Fruit fly (Drosophila melanogaster) whole organism, embryonic: ENCODE measurements around the gene mino.

Source experiments
- Atf6 ChIP-seq: fragments of 200-800 bp; sonication (Bioruptor generic); IDR thresholded peaks from 2 replicates; pipeline ENCODE4 v1.3.6; 2022; ENCODE audit warnings: missing biosample characterization, missing genetic modification characterization
- Bgb ChIP-seq: fragments of 200-800 bp; sonication (Bioruptor generic); IDR thresholded peaks from 2 replicates; pipeline ENCODE4 v1.3.6; 2022; ENCODE audit warnings: missing biosample characterization, missing genetic modification characterization; ENCODE audit not compliant: partially characterized antibody
- Blimp-1 ChIP-seq: fragments of 200-800 bp; sonication (Bioruptor generic); optimal IDR thresholded peaks from 3 replicates; lab custom pipeline; 2018; ENCODE audit warnings: missing biosample characterization, missing genetic modification characterization, mild to moderate bottlenecking, moderate library complexity, missing genetic modification reagents
- C15 ChIP-seq: fragments of 200-800 bp; sonication (Bioruptor generic); IDR thresholded peaks from 3 replicates; pipeline ENCODE4 v1.3.6; 2022; ENCODE audit warnings: missing biosample characterization, missing genetic modification characterization
- CG10321 ChIP-seq: fragments of 200-800 bp; sonication (Bioruptor generic); IDR thresholded peaks from 2 replicates; pipeline ENCODE4 v1.3.6; 2022; ENCODE audit warnings: missing biosample characterization, missing genetic modification characterization
- CG11504 ChIP-seq: fragments of 200-800 bp; sonication (Bioruptor generic); optimal IDR thresholded peaks from 3 replicates; lab custom pipeline; 2019; ENCODE audit warnings: missing biosample characterization, mild to moderate bottlenecking, missing genetic modification characterization, moderate library complexity
- CG12744 ChIP-seq: fragments of 200-800 bp; sonication (Bioruptor generic); optimal IDR thresholded peaks from 2 replicates; lab custom pipeline; 2016; ENCODE audit warnings: missing biosample characterization, missing genetic modification characterization
- CG12769 ChIP-seq: fragments of 200-800 bp; sonication (Bioruptor generic); optimal IDR thresholded peaks from 2 replicates; lab custom pipeline; 2019; ENCODE audit warnings: missing biosample characterization, mild to moderate bottlenecking, missing genetic modification characterization, moderate library complexity
- CG13123 ChIP-seq: fragments of 200-800 bp; sonication (Bioruptor generic); optimal IDR thresholded peaks from 2 replicates; lab custom pipeline; 2016; ENCODE audit warnings: missing biosample characterization, missing genetic modification characterization
- CG14050 ChIP-seq: fragments of 200-800 bp; sonication (Bioruptor generic); IDR thresholded peaks from 3 replicates; pipeline ENCODE4 v1.3.6; 2022; ENCODE audit warnings: missing biosample characterization, missing genetic modification characterization
- CG14441 ChIP-seq: fragments of 200-800 bp; sonication (Bioruptor generic); IDR thresholded peaks from 2 replicates; pipeline ENCODE4 v1.3.6; 2022; ENCODE audit warnings: missing biosample characterization, missing genetic modification characterization
- CG1647 ChIP-seq: fragments of 200-800 bp; sonication (Bioruptor generic); optimal IDR thresholded peaks from 3 replicates; lab custom pipeline; 2016; ENCODE audit warnings: missing biosample characterization, missing genetic modification characterization
- CG16815 ChIP-seq: fragments of 200-800 bp; sonication (Bioruptor generic); optimal IDR thresholded peaks from 3 replicates; lab custom pipeline; 2017; ENCODE audit warnings: missing biosample characterization, mild to moderate bottlenecking, missing genetic modification characterization
- CG18011 ChIP-seq: fragments of 200-800 bp; sonication (Bioruptor generic); optimal IDR thresholded peaks from 2 replicates; lab custom pipeline; 2017; ENCODE audit warnings: missing biosample characterization, missing genetic modification characterization, mild to moderate bottlenecking, moderate library complexity, missing genotype
- CG31224 ChIP-seq: fragments of 200-800 bp; sonication (Bioruptor generic); IDR thresholded peaks from 2 replicates; pipeline ENCODE4 v1.3.6; 2022; ENCODE audit warnings: missing biosample characterization, missing genetic modification characterization
- CG3163 ChIP-seq: fragments of 200-800 bp; sonication (Bioruptor generic); optimal IDR thresholded peaks from 3 replicates; lab custom pipeline; 2016; ENCODE audit warnings: missing biosample characterization, missing genetic modification characterization
- CG34224 ChIP-seq: fragments of 200-800 bp; sonication (Bioruptor generic); IDR thresholded peaks from 3 replicates; pipeline ENCODE4 v1.3.6; 2022; ENCODE audit warnings: missing biosample characterization, missing genetic modification characterization; ENCODE audit not compliant: partially characterized antibody
- CG34376 ChIP-seq: fragments of 200-800 bp; sonication (Bioruptor generic); optimal IDR thresholded peaks from 2 replicates; lab custom pipeline; 2018; ENCODE audit warnings: missing biosample characterization, mild to moderate bottlenecking, missing genetic modification characterization
- CG4328 ChIP-seq: fragments of 200-800 bp; sonication (Bioruptor generic); optimal IDR thresholded peaks from 3 replicates; lab custom pipeline; 2017; ENCODE audit warnings: missing biosample characterization, missing genetic modification reagents, missing genetic modification characterization
- CG8290 ChIP-seq, 3 experiments: fragments of 200-800 bp; sonication (Bioruptor generic); optimal IDR thresholded peaks; 2 replicates each; lab custom pipeline; 2016 to 2019; ENCODE audit warnings: missing biosample characterization in 3 of 3, missing genetic modification characterization in 3 of 3, mild to moderate bottlenecking in 2 of 3, moderate library complexity in 1 of 3
- CG8944 ChIP-seq: fragments of 200-800 bp; sonication (Bioruptor generic); optimal IDR thresholded peaks from 3 replicates; lab custom pipeline; 2016; ENCODE audit warnings: missing biosample characterization, missing genetic modification characterization
- CG9215 ChIP-seq: fragments of 200-800 bp; sonication (Bioruptor generic); IDR thresholded peaks from 2 replicates; pipeline ENCODE4 v1.3.6; 2022; ENCODE audit warnings: missing biosample characterization, missing genetic modification characterization
- CG9876 ChIP-seq: fragments of 200-800 bp; sonication (Bioruptor generic); optimal IDR thresholded peaks from 2 replicates; lab custom pipeline; 2016; ENCODE audit warnings: missing biosample characterization, missing genetic modification characterization
- CG9932 ChIP-seq: fragments of 200-800 bp; sonication (Bioruptor generic); IDR thresholded peaks from 2 replicates; pipeline ENCODE4 v1.3.6; 2022; ENCODE audit warnings: missing biosample characterization, missing genetic modification characterization
- D19B ChIP-seq: fragments of 200-800 bp; sonication (Bioruptor generic); optimal IDR thresholded peaks from 2 replicates; lab custom pipeline; 2017; ENCODE audit warnings: missing biosample characterization, mild to moderate bottlenecking, missing genetic modification characterization
- Doc2 ChIP-seq: fragments of 200-800 bp; sonication (Bioruptor generic); IDR thresholded peaks from 2 replicates; pipeline ENCODE4 v1.3.6; 2022; ENCODE audit warnings: missing biosample characterization, missing genetic modification characterization
- Dp ChIP-seq: fragments of 200-800 bp; sonication (Bioruptor generic); optimal IDR thresholded peaks from 2 replicates; lab custom pipeline; 2018; ENCODE audit warnings: missing biosample characterization, mild to moderate bottlenecking, missing genetic modification characterization, moderate library complexity
- Drgx ChIP-seq: fragments of 200-800 bp; sonication (Bioruptor generic); IDR thresholded peaks from 2 replicates; pipeline ENCODE4 v1.3.6; 2022; ENCODE audit warnings: missing biosample characterization, missing genetic modification characterization
- Ets97D ChIP-seq: fragments of 200-800 bp; sonication (Bioruptor generic); optimal IDR thresholded peaks from 3 replicates; lab custom pipeline; 2016; ENCODE audit warnings: missing biosample characterization, missing genetic modification characterization
- HLH54F ChIP-seq: fragments of 200-800 bp; sonication (Bioruptor generic); optimal IDR thresholded peaks from 3 replicates; lab custom pipeline; 2016; ENCODE audit warnings: missing biosample characterization, missing genetic modification characterization
- Med ChIP-seq: fragments of 200-800 bp; sonication (Bioruptor generic); peaks from one replicate; lab custom pipeline; 2016; ENCODE audit warnings: missing biosample characterization, missing genetic modification characterization, mild to moderate bottlenecking, inconsistent platforms, moderate library complexity
- al ChIP-seq: fragments of 200-800 bp; sonication (Bioruptor generic); IDR thresholded peaks from 2 replicates; pipeline ENCODE4 v1.3.6; 2022; ENCODE audit warnings: missing biosample characterization, missing genetic modification characterization
- bcd ChIP-seq: fragments of 200-800 bp; sonication (Bioruptor generic); optimal IDR thresholded peaks from 2 replicates; lab custom pipeline; 2017; ENCODE audit warnings: missing biosample characterization, mild to moderate bottlenecking, missing genetic modification characterization
- crol ChIP-seq: fragments of 200-800 bp; sonication (Bioruptor generic); IDR thresholded peaks from 2 replicates; pipeline ENCODE4 v1.3.6; 2022; ENCODE audit warnings: missing biosample characterization, missing genetic modification characterization
- esg ChIP-seq: fragments of 200-800 bp; sonication (Bioruptor generic); conservative IDR thresholded peaks from 2 replicates; pipeline ENCODE4 v1.3.6; 2022; ENCODE audit warnings: missing biosample characterization, missing genetic modification characterization
- fd96Cb ChIP-seq: fragments of 200-800 bp; sonication (Bioruptor generic); optimal IDR thresholded peaks from 2 replicates; lab custom pipeline; 2018; ENCODE audit warnings: missing biosample characterization, mild to moderate bottlenecking, missing genetic modification characterization, moderate library complexity
- fru ChIP-seq: fragments of >200 bp; optimal IDR thresholded peaks from 2 replicates; lab custom pipeline; 2017
- fu2 ChIP-seq: fragments of 200-800 bp; sonication (Bioruptor generic); optimal IDR thresholded peaks from 2 replicates; lab custom pipeline; 2016; ENCODE audit warnings: missing biosample characterization, missing genetic modification characterization
- gcm ChIP-seq: fragments of 200-800 bp; sonication (Bioruptor generic); optimal IDR thresholded peaks from 2 replicates; lab custom pipeline; 2019; ENCODE audit warnings: missing biosample characterization, mild to moderate bottlenecking, missing genetic modification characterization, moderate library complexity
- gem ChIP-seq: fragments of 200-800 bp; sonication (Bioruptor generic); optimal IDR thresholded peaks from 2 replicates; lab custom pipeline; 2019; ENCODE audit warnings: missing biosample characterization, mild to moderate bottlenecking, missing genetic modification characterization, moderate library complexity
- gfzf ChIP-seq: fragments of 200-800 bp; sonication (Bioruptor generic); optimal IDR thresholded peaks from 2 replicates; lab custom pipeline; 2016; ENCODE audit warnings: missing biosample characterization, mild to moderate bottlenecking, missing genetic modification characterization, moderate library complexity
- klu ChIP-seq: fragments of 200-800 bp; sonication (Bioruptor generic); IDR thresholded peaks from 2 replicates; pipeline ENCODE4 v1.3.6; 2022; ENCODE audit warnings: missing biosample characterization, missing genetic modification characterization
- pros ChIP-seq: fragments of 200-800 bp; sonication (Bioruptor generic); optimal IDR thresholded peaks from 3 replicates; lab custom pipeline; 2019; ENCODE audit warnings: missing biosample characterization, mild to moderate bottlenecking, missing genetic modification characterization, moderate library complexity
- sd ChIP-seq: fragments of 200-800 bp; sonication (Bioruptor generic); optimal IDR thresholded peaks from 3 replicates; lab custom pipeline; 2018; ENCODE audit warnings: missing biosample characterization, mild to moderate bottlenecking, missing genetic modification characterization, moderate library complexity
- seq ChIP-seq: fragments of 200-800 bp; sonication (Bioruptor generic); IDR thresholded peaks from 2 replicates; pipeline ENCODE4 v1.3.6; 2022; ENCODE audit warnings: missing biosample characterization, missing genetic modification characterization
- sima ChIP-seq: fragments of 200-800 bp; sonication (Bioruptor generic); optimal IDR thresholded peaks from 2 replicates; lab custom pipeline; 2016; ENCODE audit warnings: missing biosample characterization, missing genetic modification characterization
- sisA ChIP-seq: fragments of 200-800 bp; sonication (Bioruptor generic); IDR thresholded peaks from 2 replicates; pipeline ENCODE4 v1.3.6; 2022; ENCODE audit warnings: missing biosample characterization, missing genetic modification characterization
- slbo ChIP-seq: fragments of 200-800 bp; sonication (Bioruptor generic); IDR thresholded peaks from 2 replicates; pipeline ENCODE4 v1.3.6; 2022; ENCODE audit warnings: missing biosample characterization, missing genetic modification characterization
- sug ChIP-seq: fragments of 200-800 bp; optimal IDR thresholded peaks from 2 replicates; lab custom pipeline; 2019; ENCODE audit warnings: missing biosample characterization, mild to moderate bottlenecking, missing genetic modification characterization, moderate library complexity
- vfl ChIP-seq: fragments of 200-800 bp; sonication (Bioruptor generic); optimal IDR thresholded peaks from 2 replicates; lab custom pipeline; 2016; ENCODE audit warnings: missing biosample characterization, missing genetic modification characterization
- wdn ChIP-seq: fragments of 200-800 bp; sonication (Bioruptor generic); IDR thresholded peaks from 2 replicates; pipeline ENCODE4 v1.3.6; 2022; ENCODE audit warnings: missing biosample characterization, missing genetic modification characterization

The mino gene

DNA sequence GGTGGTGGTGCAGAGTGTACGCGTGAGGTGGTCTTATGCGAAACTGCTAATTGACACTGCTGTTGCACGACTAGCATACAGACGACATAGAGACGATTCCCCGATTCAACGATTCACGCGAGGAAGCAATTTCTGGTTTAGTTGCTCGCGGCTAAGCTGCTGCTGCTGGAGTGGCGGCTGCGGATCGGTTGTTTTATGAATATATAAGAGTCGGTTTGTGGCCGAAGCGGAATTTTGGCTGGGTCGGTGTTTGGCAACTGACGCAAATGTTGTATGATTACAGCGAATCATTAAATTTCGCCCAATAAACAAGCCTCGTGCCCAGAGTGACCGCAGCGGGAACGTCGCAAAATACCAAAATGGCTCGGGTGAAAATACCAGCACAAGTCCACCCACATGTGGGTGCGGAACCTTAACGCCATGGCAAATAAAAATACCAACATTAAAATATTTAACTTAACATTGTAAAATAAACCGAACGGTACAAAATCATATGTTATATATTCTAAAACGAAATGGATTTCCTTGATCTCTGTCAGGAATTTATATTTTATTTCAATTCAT, 22.8 kb downstream of the mino start, which contains the start of gene mfrn (continued):
- no peak for TF ChIP-seq HLH54F (GFP tag; lab: Kevin White, UChicago)
- TF ChIP-seq CG8944, result no peak
- TF ChIP-seq CG10321 (GFP tag; lab: Robert Waterston, UW), result no peak
- no peak for TF ChIP-seq Drgx (GFP tag; lab: Robert Waterston, UW)
- no peak for TF ChIP-seq Doc2 (GFP tag; lab: Robert Waterston, UW)
- no peak for TF ChIP-seq sisA (GFP tag; lab: Robert Waterston, UW)
- TF ChIP-seq CG3163 (GFP tag; lab: Kevin White, UChicago), result no peak
- TF ChIP-seq klu (GFP tag; lab: Robert Waterston, UW), result peak; percentile 16; the same call in 1 of the 2 replicates
- no peak for TF ChIP-seq sd (tag; lab: Kevin White, UChicago)
- TF ChIP-seq vfl, result no peak
- no peak for TF ChIP-seq esg (GFP tag; lab: Robert Waterston, UW)
- no peak for TF ChIP-seq CG1647 (GFP tag; lab: Kevin White, UChicago)
- no peak for TF ChIP-seq CG12769 (tag; lab: Kevin White, UChicago)
- no peak for TF ChIP-seq CG13123
- TF ChIP-seq seq (GFP tag; lab: Robert Waterston, UW), result no peak
- TF ChIP-seq C15 (GFP tag; lab: Robert Waterston, UW), result no peak
- TF ChIP-seq sug (tag; lab: Kevin White, UChicago), result no peak
- TF ChIP-seq pros, result no peak
- no peak for TF ChIP-seq Dp (GFP tag; lab: Kevin White, UChicago)
- no peak for TF ChIP-seq CG8290 (GFP tag; optimal IDR thresholded peaks at IDR 0.05; lab: Kevin White, UChicago)
- TF ChIP-seq CG8290 (tag; optimal IDR thresholded peaks at IDR 0.05; lab: Kevin White, UChicago), result peak in 1 of 2 experiments; percentile 35
- TF ChIP-seq fd96Cb (tag; lab: Kevin White, UChicago), result no peak
- TF ChIP-seq CG14441, result no peak
- TF ChIP-seq sima (GFP tag; lab: Kevin White, UChicago), result no peak
- no peak for TF ChIP-seq CG9932 (GFP tag; lab: Robert Waterston, UW)
- TF ChIP-seq Atf6 (GFP tag; lab: Robert Waterston, UW), result no peak
- no peak for TF ChIP-seq al (GFP tag; lab: Robert Waterston, UW)
- TF ChIP-seq fru (lab: Kevin White, UChicago), result no peak
- no peak for TF ChIP-seq gem (tag; lab: Kevin White, UChicago)
- TF ChIP-seq CG18011 (GFP tag; lab: Kevin White, UChicago), result no peak
- no peak for TF ChIP-seq CG34376
- TF ChIP-seq wdn (GFP tag; lab: Robert Waterston, UW), result no peak
- peak; percentile 84 for TF ChIP-seq gfzf
- TF ChIP-seq Med (GFP tag; lab: Kevin White, UChicago), result peak; percentile 69
- TF ChIP-seq CG16815 (GFP tag; lab: Kevin White, UChicago), result no peak
- TF ChIP-seq Bgb (GFP tag; lab: Robert Waterston, UW), result peak; percentile 39; the same call in 1 of the 2 replicates
- TF ChIP-seq D19B (GFP tag; lab: Kevin White, UChicago), result no peak
- TF ChIP-seq CG11504 (tag; lab: Kevin White, UChicago), result no peak
- TF ChIP-seq CG9215, result no peak
- TF ChIP-seq CG12744, result no peak
- no peak for TF ChIP-seq fu2
- no peak for TF ChIP-seq CG31224 (GFP tag; lab: Robert Waterston, UW)
- TF ChIP-seq CG9876 (GFP tag; lab: Kevin White, UChicago), result no peak
- no peak for TF ChIP-seq crol (GFP tag; lab: Robert Waterston, UW)
- TF ChIP-seq Blimp-1 (GFP tag; lab: Kevin White, UChicago), result no peak
- no peak for TF ChIP-seq Ets97D
- TF ChIP-seq gcm, result no peak
- no peak for TF ChIP-seq CG4328
- TF ChIP-seq bcd (GFP tag; lab: Kevin White, UChicago), result no peak
- no peak for TF ChIP-seq slbo (GFP tag; lab: Robert Waterston, UW)
- no peak for TF ChIP-seq CG14050 (GFP tag; lab: Robert Waterston, UW)
- peak; percentile 29; the same call in 1 of the 3 replicates for TF ChIP-seq CG34224 (GFP tag; lab: Robert Waterston, UW)
